Worm (Caenorhabditis elegans) whole organism, young adult: ENCODE measurements around the gene act-1.

ENCODE experiments used
- B0336.3 ChIP-seq: fragments of 200-800 bp; sonication (Bioruptor generic); IDR thresholded peaks from 2 replicates; pipeline ENCODE4 v1.3.6; 2022; ENCODE audit warnings: missing genetic modification characterization, missing compliant biosample characterization
- T26A5.8 ChIP-seq: sonication (generic microtip); optimal IDR thresholded peaks from 2 replicates; lab custom pipeline; 2016; ENCODE audit warnings: missing genetic modification characterization, missing compliant biosample characterization
- ceh-79 ChIP-seq: sonication (generic microtip); optimal IDR thresholded peaks from 2 replicates; lab custom pipeline; 2017; ENCODE audit warnings: mild to moderate bottlenecking, missing genetic modification characterization, missing compliant biosample characterization
- gei-17 ChIP-seq: fragments of 200-800 bp; sonication (Bioruptor generic); optimal IDR thresholded peaks from 2 replicates; lab custom pipeline; 2018; ENCODE audit warnings: mild to moderate bottlenecking, missing genetic modification characterization, missing compliant biosample characterization
- lin-35 ChIP-seq, 3 experiments: fragments of 150-350 bp in 2 of 3; sonication (generic microtip) in 1 of 3; optimal IDR thresholded peaks; 2 replicates each; lab custom pipeline; 2014 to 2018; ENCODE audit warnings: missing biosample characterization in 3 of 3, missing genetic modification characterization in 3 of 3, missing genetic modification reagents in 3 of 3
- madf-6 ChIP-seq: fragments of 200-800 bp; sonication (Bioruptor generic); IDR thresholded peaks from 2 replicates; pipeline ENCODE4 v1.3.6; 2022; ENCODE audit warnings: missing genetic modification reagents, missing genetic modification characterization, missing compliant biosample characterization

DNA sequence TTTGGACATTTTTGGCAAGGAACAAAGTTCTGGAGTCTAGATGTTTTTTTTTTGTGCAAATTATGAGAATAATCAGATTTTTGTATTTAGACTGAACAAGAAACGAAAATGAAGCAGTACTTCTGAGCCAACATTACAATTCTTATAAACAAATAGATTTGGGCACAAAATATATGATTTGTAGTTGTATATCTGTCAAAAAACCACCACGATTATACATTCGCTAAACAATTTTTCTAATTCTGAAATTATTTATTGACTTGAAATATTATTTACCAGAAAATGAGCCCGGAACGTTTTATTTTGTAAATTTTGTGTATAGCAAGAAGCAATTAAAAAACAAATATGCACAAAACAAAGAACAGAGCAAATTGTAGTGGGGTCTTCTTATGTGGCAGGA, 9.4 kb upstream of the act-1 start:
- TF ChIP-seq B0336.3 (GFP tag; lab: Robert Waterston, UW) = no peak
- no peak for TF ChIP-seq gei-17 (GFP tag; lab: Kevin White, UChicago)
- no peak for TF ChIP-seq T26A5.8 (tag; lab: Kevin White, UChicago)
- no peak for TF ChIP-seq ceh-79
- no peak for TF ChIP-seq lin-35 (GFP tag; optimal IDR thresholded peaks at IDR 0.05; lab: Kevin White, UChicago)
- no peak for TF ChIP-seq madf-6 (GFP tag; lab: Robert Waterston, UW)
